Fruit fly (Drosophila melanogaster) whole organism, embryonic: ENCODE results near the gene org-1.

Experiments used
- Ada2b ChIP-seq: fragments of 200-800 bp; sonication (Bioruptor generic); IDR thresholded peaks from 2 replicates; pipeline ENCODE4 v1.3.6; 2022; ENCODE audit warnings: missing biosample characterization, missing genetic modification characterization
- Adf1 ChIP-seq: fragments of 200-800 bp; sonication (Bioruptor generic); IDR thresholded peaks from 2 replicates; pipeline ENCODE4 v1.3.6; 2022; ENCODE audit warnings: missing biosample characterization, missing genetic modification characterization
- Aef1 ChIP-seq: fragments of 200-800 bp; sonication (Bioruptor generic); IDR thresholded peaks from 3 replicates; pipeline ENCODE4 v1.3.6; 2022; ENCODE audit warnings: missing biosample characterization, missing genetic modification characterization
- Atf6 ChIP-seq: fragments of 200-800 bp; sonication (Bioruptor generic); IDR thresholded peaks from 2 replicates; pipeline ENCODE4 v1.3.6; 2022; ENCODE audit warnings: missing biosample characterization, missing genetic modification characterization
- B-H2 ChIP-seq: fragments of 200-800 bp; sonication (Bioruptor generic); optimal IDR thresholded peaks from 2 replicates; lab custom pipeline; 2018; ENCODE audit warnings: missing biosample characterization, mild to moderate bottlenecking, missing genetic modification characterization
- Blimp-1 ChIP-seq: fragments of 200-800 bp; sonication (Bioruptor generic); optimal IDR thresholded peaks from 3 replicates; lab custom pipeline; 2018; ENCODE audit warnings: missing biosample characterization, missing genetic modification characterization, mild to moderate bottlenecking, moderate library complexity, missing genetic modification reagents
- CG10366 ChIP-seq: fragments of 200-800 bp; sonication (Bioruptor generic); IDR thresholded peaks from 2 replicates; pipeline ENCODE4 v1.3.6; 2022; ENCODE audit warnings: missing biosample characterization, missing genetic modification characterization
- CG10462 ChIP-seq: fragments of 200-800 bp; sonication (Bioruptor generic); optimal IDR thresholded peaks from 2 replicates; lab custom pipeline; 2016; ENCODE audit warnings: missing biosample characterization, missing genetic modification characterization
- CG10959 ChIP-seq: fragments of 200-800 bp; sonication (Bioruptor generic); IDR thresholded peaks from 2 replicates; pipeline ENCODE4 v1.3.6; 2022; ENCODE audit warnings: missing biosample characterization, missing genetic modification characterization
- CG11695 ChIP-seq: fragments of 200-800 bp; sonication (Bioruptor generic); IDR thresholded peaks from 3 replicates; pipeline ENCODE4 v1.3.6; 2022; ENCODE audit warnings: missing biosample characterization, missing genetic modification characterization
- CG13123 ChIP-seq: fragments of 200-800 bp; sonication (Bioruptor generic); optimal IDR thresholded peaks from 2 replicates; lab custom pipeline; 2016; ENCODE audit warnings: missing biosample characterization, missing genetic modification characterization
- CG13287 ChIP-seq: fragments of 200-800 bp; sonication (Bioruptor generic); IDR thresholded peaks from 2 replicates; pipeline ENCODE4 v1.3.6; 2022; ENCODE audit warnings: missing biosample characterization, missing genetic modification characterization; ENCODE audit not compliant: partially characterized antibody
- CG14014 ChIP-seq: fragments of 200-800 bp; sonication (Bioruptor generic); IDR thresholded peaks from 2 replicates; pipeline ENCODE4 v1.3.6; 2022; ENCODE audit warnings: missing biosample characterization, missing genetic modification characterization
- CG15514 ChIP-seq: fragments of 200-800 bp; sonication (Bioruptor generic); optimal IDR thresholded peaks from 3 replicates; lab custom pipeline; 2017; ENCODE audit warnings: missing biosample characterization, missing genetic modification characterization, mild to moderate bottlenecking, moderate library complexity, missing genetic modification reagents
- CG1832 ChIP-seq: fragments of 200-800 bp; sonication (Bioruptor generic); optimal IDR thresholded peaks from 2 replicates; lab custom pipeline; 2017; ENCODE audit warnings: missing biosample characterization, mild to moderate bottlenecking, missing genetic modification characterization, inconsistent platforms
- CG18764 ChIP-seq: fragments of 200-800 bp; sonication (Bioruptor generic); optimal IDR thresholded peaks from 3 replicates; lab custom pipeline; 2016; ENCODE audit warnings: missing biosample characterization, missing genetic modification characterization
- CG2129 ChIP-seq: fragments of 200-800 bp; sonication (Bioruptor generic); IDR thresholded peaks from 2 replicates; pipeline ENCODE4 v1.3.6; 2022; ENCODE audit warnings: missing biosample characterization, missing genetic modification characterization; ENCODE audit not compliant: partially characterized antibody
- CG2199 ChIP-seq: fragments of 200-800 bp; sonication (Bioruptor generic); IDR thresholded peaks from 3 replicates; pipeline ENCODE4 v1.3.6; 2022; ENCODE audit warnings: missing biosample characterization, missing genetic modification characterization
- CG3847 ChIP-seq: fragments of 200-800 bp; sonication (Bioruptor generic); IDR thresholded peaks from 2 replicates; pipeline ENCODE4 v1.3.6; 2022; ENCODE audit warnings: missing biosample characterization, missing genetic modification characterization
- CG6813 ChIP-seq: fragments of 200-800 bp; sonication (Bioruptor generic); optimal IDR thresholded peaks from 2 replicates; lab custom pipeline; 2017; ENCODE audit warnings: missing biosample characterization, missing genetic modification characterization, mild to moderate bottlenecking, moderate library complexity, missing genetic modification reagents
- CG7372 ChIP-seq: fragments of 200-800 bp; sonication (Bioruptor generic); IDR thresholded peaks from 2 replicates; pipeline ENCODE4 v1.3.6; 2022; ENCODE audit warnings: missing biosample characterization, missing genetic modification characterization
- CG7839 ChIP-seq: fragments of 200-800 bp; sonication (Bioruptor generic); optimal IDR thresholded peaks from 3 replicates; lab custom pipeline; 2018; ENCODE audit warnings: missing biosample characterization, mild to moderate bottlenecking, missing genetic modification characterization, moderate library complexity
- CG7987 ChIP-seq: fragments of 200-800 bp; sonication (Bioruptor generic); optimal IDR thresholded peaks from 2 replicates; lab custom pipeline; 2018; ENCODE audit warnings: missing biosample characterization, mild to moderate bottlenecking, missing genetic modification characterization, moderate library complexity
- CG8290 ChIP-seq, 3 experiments: fragments of 200-800 bp; sonication (Bioruptor generic); optimal IDR thresholded peaks; 2 replicates each; lab custom pipeline; 2016 to 2019; ENCODE audit warnings: missing biosample characterization in 3 of 3, missing genetic modification characterization in 3 of 3, mild to moderate bottlenecking in 2 of 3, moderate library complexity in 1 of 3
- CG8765 ChIP-seq: fragments of 200-800 bp; sonication (Bioruptor generic); IDR thresholded peaks from 2 replicates; pipeline ENCODE4 v1.3.6; 2022; ENCODE audit warnings: missing biosample characterization, missing genetic modification characterization
- CG9437 ChIP-seq: fragments of 200-800 bp; sonication (Bioruptor generic); optimal IDR thresholded peaks from 2 replicates; lab custom pipeline; 2018; ENCODE audit warnings: missing biosample characterization, mild to moderate bottlenecking, missing genetic modification characterization
- CG9876 ChIP-seq: fragments of 200-800 bp; sonication (Bioruptor generic); optimal IDR thresholded peaks from 2 replicates; lab custom pipeline; 2016; ENCODE audit warnings: missing biosample characterization, missing genetic modification characterization
- CG9932 ChIP-seq: fragments of 200-800 bp; sonication (Bioruptor generic); IDR thresholded peaks from 2 replicates; pipeline ENCODE4 v1.3.6; 2022; ENCODE audit warnings: missing biosample characterization, missing genetic modification characterization
- CoRest ChIP-seq: fragments of 200-800 bp; sonication (Bioruptor generic); optimal IDR thresholded peaks from 3 replicates; lab custom pipeline; 2018; ENCODE audit warnings: missing biosample characterization, mild to moderate bottlenecking, missing genetic modification characterization, moderate library complexity
- Dbx ChIP-seq: fragments of 200-800 bp; sonication (Bioruptor generic); IDR thresholded peaks from 3 replicates; pipeline ENCODE4 v1.3.6; 2022; ENCODE audit warnings: missing biosample characterization, missing genetic modification characterization
- Hmr ChIP-seq: fragments of 200-800 bp; sonication (Bioruptor generic); optimal IDR thresholded peaks from 3 replicates; lab custom pipeline; 2017; ENCODE audit warnings: mild to moderate bottlenecking, missing biosample characterization, missing genetic modification reagents, missing genetic modification characterization
- Med ChIP-seq: fragments of 200-800 bp; sonication (Bioruptor generic); peaks from one replicate; lab custom pipeline; 2016; ENCODE audit warnings: missing biosample characterization, missing genetic modification characterization, mild to moderate bottlenecking, inconsistent platforms, moderate library complexity
- NfI ChIP-seq: fragments of 200-800 bp; sonication (Bioruptor generic); optimal IDR thresholded peaks from 3 replicates; lab custom pipeline; 2018; ENCODE audit warnings: missing biosample characterization, mild to moderate bottlenecking, missing genetic modification characterization, moderate library complexity
- Oaz ChIP-seq: fragments of 200-800 bp; sonication (Bioruptor generic); IDR thresholded peaks from 2 replicates; pipeline ENCODE4 v1.3.6; 2022; ENCODE audit warnings: missing biosample characterization, missing genetic modification characterization
- Optix ChIP-seq: fragments of 200-800 bp; sonication (Bioruptor generic); IDR thresholded peaks from 3 replicates; pipeline ENCODE4 v1.3.6; 2022; ENCODE audit warnings: missing biosample characterization, missing genetic modification characterization
- Ravus ChIP-seq: fragments of 200-800 bp; sonication (Bioruptor generic); IDR thresholded peaks from 2 replicates; pipeline ENCODE4 v1.3.6; 2022; ENCODE audit warnings: missing biosample characterization, missing genetic modification characterization
- Rx ChIP-seq: fragments of 200-800 bp; sonication (Bioruptor generic); IDR thresholded peaks from 2 replicates; pipeline ENCODE4 v1.3.6; 2022; ENCODE audit warnings: missing biosample characterization, missing genetic modification characterization
- Sry-δ ChIP-seq: fragments of 200-800 bp; sonication (Bioruptor generic); optimal IDR thresholded peaks from 2 replicates; lab custom pipeline; 2016; ENCODE audit warnings: missing biosample characterization, missing genetic modification characterization
- ap ChIP-seq: fragments of 200-800 bp; sonication (Bioruptor generic); IDR thresholded peaks from 2 replicates; pipeline ENCODE4 v1.3.6; 2022; ENCODE audit warnings: missing biosample characterization, missing genetic modification characterization
- dysf ChIP-seq: fragments of 200-800 bp; sonication (Bioruptor generic); IDR thresholded peaks from 3 replicates; pipeline ENCODE4 v1.3.6; 2022; ENCODE audit warnings: missing biosample characterization, missing genetic modification characterization
- gcm2 ChIP-seq: fragments of 200-800 bp; sonication (Bioruptor generic); optimal IDR thresholded peaks from 2 replicates; lab custom pipeline; 2016; ENCODE audit warnings: missing biosample characterization, missing genetic modification characterization
- mam ChIP-seq: fragments of 200-800 bp; sonication (Bioruptor generic); optimal IDR thresholded peaks from 3 replicates; lab custom pipeline; 2016; ENCODE audit warnings: missing biosample characterization, missing genetic modification characterization
- pzg ChIP-seq: fragments of 200-800 bp; sonication (Bioruptor generic); optimal IDR thresholded peaks from 3 replicates; lab custom pipeline; 2018; ENCODE audit warnings: missing biosample characterization, mild to moderate bottlenecking, missing genetic modification characterization, moderate library complexity
- sqz ChIP-seq: fragments of 200-800 bp; sonication (Bioruptor generic); optimal IDR thresholded peaks from 3 replicates; lab custom pipeline; 2018; ENCODE audit warnings: missing biosample characterization, mild to moderate bottlenecking, missing genetic modification characterization
- sr ChIP-seq: fragments of 200-800 bp; sonication (Bioruptor generic); IDR thresholded peaks from 3 replicates; pipeline ENCODE4 v1.3.6; 2022; ENCODE audit warnings: missing biosample characterization, missing genetic modification characterization
- tin ChIP-seq: fragments of 200-800 bp; sonication (Bioruptor generic); optimal IDR thresholded peaks from 3 replicates; lab custom pipeline; 2016; ENCODE audit warnings: missing biosample characterization, missing genetic modification characterization
- vvl ChIP-seq: fragments of 200-800 bp; sonication (Bioruptor generic); IDR thresholded peaks from 2 replicates; pipeline ENCODE4 v1.3.6; 2022; ENCODE audit warnings: missing biosample characterization, missing genetic modification characterization
- wdn ChIP-seq: fragments of 200-800 bp; sonication (Bioruptor generic); IDR thresholded peaks from 2 replicates; pipeline ENCODE4 v1.3.6; 2022; ENCODE audit warnings: missing biosample characterization, missing genetic modification characterization

Gene org-1

dm6 chrX:8410349-8411240, 44.3 kb downstream of the org-1 start:
- TF ChIP-seq CG14014 (GFP tag; lab: Robert Waterston, UW) (peak; percentile 63; the same call in 1 of the 2 replicates), Adf1 (GFP tag; lab: Robert Waterston, UW) (peak; percentile 41), CG7987 (GFP tag; lab: Kevin White, UChicago) (no peak), Sry-δ (GFP tag; lab: Kevin White, UChicago) (no peak), mam (GFP tag; lab: Kevin White, UChicago) (no peak), Med (peak; percentile 47), CG10366 (GFP tag; lab: Robert Waterston, UW) (no peak), ap (GFP tag; lab: Robert Waterston, UW) (no peak), Atf6 (GFP tag; lab: Robert Waterston, UW) (peak; percentile 73), Aef1 (GFP tag; lab: Robert Waterston, UW) (no peak), Ada2b (no peak), vvl (peak; percentile 22), tin (GFP tag; lab: Kevin White, UChicago) (no peak), Ravus (GFP tag; lab: Robert Waterston, UW) (no peak), CG8290 (GFP tag; optimal IDR thresholded peaks at IDR 0.05; lab: Kevin White, UChicago) (no peak), CG8290 (tag; optimal IDR thresholded peaks at IDR 0.05; lab: Kevin White, UChicago) (peak in 1 of 2 experiments; percentile 7), CG13123 (GFP tag; lab: Kevin White, UChicago) (no peak), dysf (peak; percentile 39; the same call in 1 of the 3 replicates), CG18764 (GFP tag; lab: Kevin White, UChicago) (no peak), NfI (GFP tag; lab: Kevin White, UChicago) (no peak), Oaz (GFP tag; lab: Robert Waterston, UW) (peak; percentile 30; the same call in 1 of the 2 replicates), CG13287 (GFP tag; lab: Robert Waterston, UW) (0 out of 2 replicates have a peak, but pooled peaks have one; percentile 1), CG9876 (GFP tag; lab: Kevin White, UChicago) (no peak), sr (GFP tag; lab: Robert Waterston, UW) (peak; percentile 10; the same call in 1 of the 3 replicates), CG2129 (GFP tag; lab: Robert Waterston, UW) (no peak), Blimp-1 (peak; percentile 14), gcm2 (GFP tag; lab: Kevin White, UChicago) (no peak), CG6813 (GFP tag; lab: Kevin White, UChicago) (peak; percentile 33), CG7839 (tag; lab: Kevin White, UChicago) (no peak), CG9437 (GFP tag; lab: Kevin White, UChicago) (no peak), Dbx (GFP tag; lab: Robert Waterston, UW) (peak; percentile 63; the same call in 1 of the 3 replicates), wdn (peak; percentile 7; the same call in 1 of the 2 replicates), CG10959 (GFP tag; lab: Robert Waterston, UW) (no peak), CG8765 (GFP tag; lab: Robert Waterston, UW) (peak; percentile 100), CG10462 (GFP tag; lab: Kevin White, UChicago) (no peak), sqz (peak; percentile 4), B-H2 (peak; percentile 2), CG2199 (GFP tag; lab: Robert Waterston, UW) (0 out of 3 replicates have a peak, but pooled peaks have one; percentile 7), CoRest (tag; lab: Kevin White, UChicago) (no peak), Hmr (GFP tag; lab: Kevin White, UChicago) (peak; percentile 19), Optix (GFP tag; lab: Robert Waterston, UW) (peak; percentile 42; the same call in 1 of the 3 replicates), CG15514 (GFP tag; lab: Kevin White, UChicago) (no peak), CG1832 (GFP tag; lab: Kevin White, UChicago) (peak; percentile 96), CG11695 (0 out of 3 replicates have a peak, but pooled peaks have one; percentile 6), Rx (GFP tag; lab: Robert Waterston, UW) (no peak), CG3847 (GFP tag; lab: Robert Waterston, UW) (peak; percentile 30; the same call in 1 of the 2 replicates), CG7372 (GFP tag; lab: Robert Waterston, UW) (no peak), CG9932 (peak; percentile 21; the same call in 1 of the 2 replicates), pzg (GFP tag; lab: Kevin White, UChicago) (no peak)
